Worm (Caenorhabditis elegans): ENCODE results near the gene ugt-49.

ugt-49 gene

ce11 chrV:10355773-10356335 is 16.3 kb upstream of the ugt-49 start, which contains the start of gene sluh-7 (continued):
- TF ChIP-seq xnd-1 (tag; optimal IDR thresholded peaks at IDR 0.05) (no peak), aptf-2 (GFP tag; conservative IDR thresholded peaks at IDR 0.05) (peak; percentile 29; the same call in 1 of the 2 replicates), fkh-3 (tag; optimal IDR thresholded peaks at IDR 0.05) (no peak), attf-3 (GFP tag; conservative IDR thresholded peaks at IDR 0.05) (no peak), nhr-90 (tag; optimal IDR thresholded peaks at IDR 0.05) (no peak), C17E4.6 (GFP tag; IDR thresholded peaks at IDR 0.05) (no peak), ztf-18 (tag; optimal IDR thresholded peaks at IDR 0.05) (peak; percentile 15), nhr-80 (tag; optimal IDR thresholded peaks at IDR 0.05) (no peak), bed-2 (GFP tag; IDR thresholded peaks at IDR 0.05) (no peak), atf-7 (tag; optimal IDR thresholded peaks at IDR 0.05) (no peak), let-607 (tag; optimal IDR thresholded peaks at IDR 0.05) (peak in 1 of 2 experiments; percentile 69), rcor-1 (GFP tag; IDR thresholded peaks at IDR 0.05) (no peak), F22D6.2 (tag; optimal IDR thresholded peaks at IDR 0.05) (peak; percentile 59), hrde-1 (tag; optimal IDR thresholded peaks at IDR 0.05; ENCODE audit: borderline replicate concordance) (no peak), madf-10 (tag; optimal IDR thresholded peaks at IDR 0.05) (peak; percentile 47), zim-3 (tag; optimal IDR thresholded peaks at IDR 0.05) (no peak), nhr-27 (tag; optimal IDR thresholded peaks at IDR 0.05) (no peak), sdz-38 (tag; optimal IDR thresholded peaks at IDR 0.05) (no peak), madf-6 (GFP tag; IDR thresholded peaks at IDR 0.05) (peak; percentile 60; the same call in 1 of the 2 replicates), F37B4.10 (GFP tag; IDR thresholded peaks at IDR 0.05) (no peak), F23B12.7 (tag; optimal IDR thresholded peaks at IDR 0.05; ENCODE audit: insufficient read depth) (no peak), lin-54 (GFP tag; optimal IDR thresholded peaks at IDR 0.05) (peak; percentile 88), Y53G8AR.9 (GFP tag; conservative IDR thresholded peaks at IDR 0.05) (no peak), him-1 (tag; optimal IDR thresholded peaks at IDR 0.05) (peak; percentile 35), lir-1 (GFP tag; conservative IDR thresholded peaks at IDR 0.05) (peak; percentile 49; the same call in 1 of the 2 replicates), ekl-4 (GFP tag; IDR thresholded peaks at IDR 0.05) (peak; percentile 34; the same call in 1 of the 2 replicates), sea-2 (GFP tag; IDR thresholded peaks at IDR 0.05) (no peak), hsf-1 (GFP tag; IDR thresholded peaks at IDR 0.05) (no peak), ztf-3 (GFP tag; optimal IDR thresholded peaks at IDR 0.05) (no peak), chd-7 (tag; optimal IDR thresholded peaks at IDR 0.05) (no peak), D2030.7 (GFP tag; IDR thresholded peaks at IDR 0.05) (peak; percentile 15; the same call in 1 of the 2 replicates), pha-4 (tag; optimal IDR thresholded peaks at IDR 0.05) (peak; percentile 47), sptf-2 (GFP tag; optimal IDR thresholded peaks at IDR 0.05) (no peak), dox-1 (GFP tag; IDR thresholded peaks at IDR 0.05) (0 out of 2 replicates have a peak, but pooled peaks have one; percentile 46), lsl-1 (GFP tag; optimal IDR thresholded peaks at IDR 0.05) (peak; percentile 25), Y95B8A.8 (GFP tag; IDR thresholded peaks at IDR 0.05) (no peak), ZK185.1 (tag; optimal IDR thresholded peaks at IDR 0.05; ENCODE audit: poor library complexity, severe bottlenecking) (peak; percentile 92), nfya-2 (GFP tag; IDR thresholded peaks at IDR 0.05) (no peak), egrh-3 (GFP tag; IDR thresholded peaks at IDR 0.05) (no peak), madf-8 (GFP tag; conservative IDR thresholded peaks at IDR 0.05) (no peak; the same call in 1 of the 2 replicates), B0336.3 (GFP tag; IDR thresholded peaks at IDR 0.05) (no peak), mcd-1 (GFP tag; IDR thresholded peaks at IDR 0.05) (peak; percentile 69), T26A5.8 (tag; optimal IDR thresholded peaks at IDR 0.05) (no peak), attf-5 (GFP tag; optimal IDR thresholded peaks at IDR 0.05) (no peak), mel-28 (tag; optimal IDR thresholded peaks at IDR 0.05; ENCODE audit: borderline replicate concordance) (no peak), ceh-100 (GFP tag; IDR thresholded peaks at IDR 0.05) (0 out of 2 replicates have a peak, but pooled peaks have one; percentile 28), F52B5.7 (tag; optimal IDR thresholded peaks at IDR 0.05) (no peak), repo-1 (tag; optimal IDR thresholded peaks at IDR 0.05) (no peak)

Measured in whole organism, young adult.